Fruit fly (Drosophila melanogaster) whole organism, embryonic: Measurements from ENCODE around the gene Wdr62.

ENCODE experiments used
- Bgb ChIP-seq: fragments of 200-800 bp; sonication (Bioruptor generic); IDR thresholded peaks from 2 replicates; pipeline ENCODE4 v1.3.6; 2022; ENCODE audit warnings: missing biosample characterization, missing genetic modification characterization; ENCODE audit not compliant: partially characterized antibody
- CG10366 ChIP-seq: fragments of 200-800 bp; sonication (Bioruptor generic); IDR thresholded peaks from 2 replicates; pipeline ENCODE4 v1.3.6; 2022; ENCODE audit warnings: missing biosample characterization, missing genetic modification characterization
- CG10543 ChIP-seq: fragments of 200-800 bp; sonication (Bioruptor generic); optimal IDR thresholded peaks from 3 replicates; lab custom pipeline; 2017; ENCODE audit warnings: missing biosample characterization, mild to moderate bottlenecking, missing genetic modification characterization, moderate library complexity
- CG12071 ChIP-seq: fragments of 200-800 bp; sonication (Bioruptor generic); optimal IDR thresholded peaks from 3 replicates; lab custom pipeline; 2018; ENCODE audit warnings: missing biosample characterization, mild to moderate bottlenecking, missing genetic modification characterization
- CG13287 ChIP-seq: fragments of 200-800 bp; sonication (Bioruptor generic); IDR thresholded peaks from 2 replicates; pipeline ENCODE4 v1.3.6; 2022; ENCODE audit warnings: missing biosample characterization, missing genetic modification characterization; ENCODE audit not compliant: partially characterized antibody
- CG13424 ChIP-seq: fragments of 200-800 bp; sonication (Bioruptor generic); optimal IDR thresholded peaks from 2 replicates; lab custom pipeline; 2019; ENCODE audit warnings: missing biosample characterization, mild to moderate bottlenecking, missing genetic modification characterization, moderate library complexity
- CG14667 ChIP-seq: fragments of 200-800 bp; sonication (Bioruptor generic); IDR thresholded peaks from 2 replicates; pipeline ENCODE4 v1.3.6; 2022; ENCODE audit warnings: missing biosample characterization, missing genetic modification characterization
- CG17385 ChIP-seq: fragments of 200-800 bp; sonication (Bioruptor generic); optimal IDR thresholded peaks from 3 replicates; lab custom pipeline; 2018; ENCODE audit warnings: missing biosample characterization, mild to moderate bottlenecking, missing genetic modification characterization
- CG17829 ChIP-seq: fragments of 200-800 bp; optimal IDR thresholded peaks from 2 replicates; lab custom pipeline; 2019; ENCODE audit warnings: missing biosample characterization, mild to moderate bottlenecking, missing genetic modification characterization, moderate library complexity
- CG2199 ChIP-seq: fragments of 200-800 bp; sonication (Bioruptor generic); IDR thresholded peaks from 3 replicates; pipeline ENCODE4 v1.3.6; 2022; ENCODE audit warnings: missing biosample characterization, missing genetic modification characterization
- CG2889 ChIP-seq: fragments of 200-800 bp; sonication (Bioruptor generic); IDR thresholded peaks from 3 replicates; pipeline ENCODE4 v1.3.6; 2022; ENCODE audit warnings: missing biosample characterization, missing genetic modification characterization
- CG31388 ChIP-seq: fragments of 200-800 bp; sonication (Bioruptor generic); optimal IDR thresholded peaks from 2 replicates; lab custom pipeline; 2016; ENCODE audit warnings: missing biosample characterization, missing genetic modification characterization
- CG3163 ChIP-seq: fragments of 200-800 bp; sonication (Bioruptor generic); optimal IDR thresholded peaks from 3 replicates; lab custom pipeline; 2016; ENCODE audit warnings: missing biosample characterization, missing genetic modification characterization
- CG3407 ChIP-seq: fragments of 200-800 bp; sonication (Bioruptor generic); optimal IDR thresholded peaks from 2 replicates; lab custom pipeline; 2018; ENCODE audit warnings: missing biosample characterization, mild to moderate bottlenecking, missing genetic modification characterization
- CG34422 ChIP-seq: fragments of 200-800 bp; sonication (Bioruptor generic); IDR thresholded peaks from 3 replicates; pipeline ENCODE4 v1.3.6; 2022; ENCODE audit warnings: missing biosample characterization, missing genetic modification characterization
- CG4424 ChIP-seq: fragments of 200-800 bp; sonication (Bioruptor generic); optimal IDR thresholded peaks from 3 replicates; lab custom pipeline; 2016; ENCODE audit warnings: missing biosample characterization, missing genetic modification characterization
- CG8388 ChIP-seq: fragments of 200-800 bp; sonication (Bioruptor generic); optimal IDR thresholded peaks from 2 replicates; lab custom pipeline; 2019; ENCODE audit warnings: missing biosample characterization, mild to moderate bottlenecking, missing genetic modification characterization, moderate library complexity
- Doc3 ChIP-seq: fragments of 200-800 bp; sonication (Bioruptor generic); IDR thresholded peaks from 3 replicates; pipeline ENCODE4 v1.3.6; 2022; ENCODE audit warnings: missing biosample characterization, missing genetic modification characterization; ENCODE audit not compliant: partially characterized antibody
- Ets97D ChIP-seq: fragments of 200-800 bp; sonication (Bioruptor generic); optimal IDR thresholded peaks from 3 replicates; lab custom pipeline; 2016; ENCODE audit warnings: missing biosample characterization, missing genetic modification characterization
- Fer3 ChIP-seq: fragments of 200-800 bp; sonication (Bioruptor generic); optimal IDR thresholded peaks from 2 replicates; lab custom pipeline; 2018; ENCODE audit warnings: missing biosample characterization, mild to moderate bottlenecking, missing genetic modification characterization, moderate library complexity
- HLH54F ChIP-seq: fragments of 200-800 bp; sonication (Bioruptor generic); optimal IDR thresholded peaks from 3 replicates; lab custom pipeline; 2016; ENCODE audit warnings: missing biosample characterization, missing genetic modification characterization
- Hmr ChIP-seq: fragments of 200-800 bp; sonication (Bioruptor generic); optimal IDR thresholded peaks from 3 replicates; lab custom pipeline; 2017; ENCODE audit warnings: mild to moderate bottlenecking, missing biosample characterization, missing genetic modification reagents, missing genetic modification characterization
- MESR4 ChIP-seq: fragments of 200-800 bp; sonication (Bioruptor generic); optimal IDR thresholded peaks from 2 replicates; lab custom pipeline; 2018; ENCODE audit warnings: missing biosample characterization, mild to moderate bottlenecking, missing genetic modification characterization, moderate library complexity
- Med ChIP-seq: fragments of 200-800 bp; sonication (Bioruptor generic); peaks from one replicate; lab custom pipeline; 2016; ENCODE audit warnings: missing biosample characterization, missing genetic modification characterization, mild to moderate bottlenecking, inconsistent platforms, moderate library complexity
- Nf-YA ChIP-seq: fragments of 200-800 bp; sonication (Bioruptor generic); IDR thresholded peaks from 2 replicates; pipeline ENCODE4 v1.3.6; 2022; ENCODE audit warnings: missing biosample characterization, missing genetic modification characterization
- Oaz ChIP-seq: fragments of 200-800 bp; sonication (Bioruptor generic); IDR thresholded peaks from 2 replicates; pipeline ENCODE4 v1.3.6; 2022; ENCODE audit warnings: missing biosample characterization, missing genetic modification characterization
- Rfx ChIP-seq: fragments of 200-800 bp; sonication (Bioruptor generic); IDR thresholded peaks from 2 replicates; pipeline ENCODE4 v1.3.6; 2022; ENCODE audit warnings: missing biosample characterization, missing genetic modification characterization
- Sox100B ChIP-seq: fragments of 200-800 bp; sonication (Bioruptor generic); optimal IDR thresholded peaks from 3 replicates; lab custom pipeline; 2018; ENCODE audit warnings: missing biosample characterization, mild to moderate bottlenecking, missing genetic modification characterization
- Ssrp ChIP-seq: fragments of 200-800 bp; sonication (Bioruptor generic); optimal IDR thresholded peaks from 2 replicates; lab custom pipeline; 2018; ENCODE audit warnings: missing biosample characterization, mild to moderate bottlenecking, missing genetic modification characterization, moderate library complexity
- Tbp ChIP-seq: fragments of >200 bp; optimal IDR thresholded peaks from 2 replicates; lab custom pipeline; 2018; ENCODE audit warnings: missing biosample characterization, missing genetic modification characterization
- ato ChIP-seq: fragments of 200-800 bp; sonication (Bioruptor generic); IDR thresholded peaks from 2 replicates; pipeline ENCODE4 v1.3.6; 2022; ENCODE audit warnings: missing biosample characterization, missing genetic modification characterization; ENCODE audit not compliant: partially characterized antibody
- bbx ChIP-seq: fragments of 200-800 bp; sonication (Bioruptor generic); IDR thresholded peaks from 2 replicates; pipeline ENCODE4 v1.3.6; 2022; ENCODE audit warnings: missing biosample characterization, missing genetic modification characterization; ENCODE audit not compliant: partially characterized antibody
- bsh ChIP-seq, 2 experiments: fragments of 200-800 bp; sonication (Bioruptor generic); optimal IDR thresholded peaks; 2 replicates each; lab custom pipeline; 2017 to 2018; ENCODE audit warnings: mild to moderate bottlenecking in 2 of 2, missing biosample characterization in 2 of 2, missing genetic modification characterization in 2 of 2, moderate library complexity in 1 of 2
- croc ChIP-seq: fragments of 200-800 bp; sonication (Bioruptor generic); conservative IDR thresholded peaks from 3 replicates; pipeline ENCODE4 v1.3.6; 2022; ENCODE audit warnings: missing biosample characterization, missing genetic modification characterization
- dmrt99B ChIP-seq: fragments of 200-800 bp; sonication (Bioruptor generic); optimal IDR thresholded peaks from 2 replicates; lab custom pipeline; 2018; ENCODE audit warnings: missing biosample characterization, mild to moderate bottlenecking, missing genetic modification characterization, moderate library complexity
- ewg ChIP-seq: fragments of 200-800 bp; sonication (Bioruptor generic); optimal IDR thresholded peaks from 3 replicates; lab custom pipeline; 2017; ENCODE audit warnings: mild to moderate bottlenecking, missing biosample characterization, missing genetic modification reagents, missing genetic modification characterization
- fru ChIP-seq: fragments of >200 bp; optimal IDR thresholded peaks from 2 replicates; lab custom pipeline; 2017
- gce ChIP-seq: fragments of 200-800 bp; sonication (Bioruptor generic); IDR thresholded peaks from 3 replicates; pipeline ENCODE4 v1.3.6; 2022; ENCODE audit warnings: missing biosample characterization, missing genetic modification characterization
- gfzf ChIP-seq: fragments of 200-800 bp; sonication (Bioruptor generic); optimal IDR thresholded peaks from 2 replicates; lab custom pipeline; 2016; ENCODE audit warnings: missing biosample characterization, mild to moderate bottlenecking, missing genetic modification characterization, moderate library complexity
- gsb-n ChIP-seq: fragments of 200-800 bp; sonication (Bioruptor generic); optimal IDR thresholded peaks from 3 replicates; lab custom pipeline; 2018; ENCODE audit warnings: missing biosample characterization, mild to moderate bottlenecking, missing genetic modification characterization
- ind ChIP-seq: fragments of 200-800 bp; sonication (Bioruptor generic); optimal IDR thresholded peaks from 3 replicates; lab custom pipeline; 2016; ENCODE audit warnings: missing biosample characterization, missing genetic modification characterization
- jumu ChIP-seq: fragments of 200-800 bp; sonication (Bioruptor generic); optimal IDR thresholded peaks from 3 replicates; lab custom pipeline; 2016; ENCODE audit warnings: missing biosample characterization, missing genetic modification characterization
- kni ChIP-seq: fragments of 200-800 bp; sonication (Bioruptor generic); optimal IDR thresholded peaks from 3 replicates; lab custom pipeline; 2017; ENCODE audit warnings: mild to moderate bottlenecking, missing biosample characterization, missing genetic modification reagents, missing genetic modification characterization
- lilli ChIP-seq: fragments of 200-800 bp; sonication (Bioruptor generic); optimal IDR thresholded peaks from 3 replicates; lab custom pipeline; 2016; ENCODE audit warnings: missing biosample characterization, missing genetic modification characterization
- mam ChIP-seq: fragments of 200-800 bp; sonication (Bioruptor generic); optimal IDR thresholded peaks from 3 replicates; lab custom pipeline; 2016; ENCODE audit warnings: missing biosample characterization, missing genetic modification characterization
- nerfin-1 ChIP-seq: fragments of 200-800 bp; sonication (Bioruptor generic); optimal IDR thresholded peaks from 3 replicates; lab custom pipeline; 2019; ENCODE audit warnings: missing biosample characterization, mild to moderate bottlenecking, missing genetic modification characterization, moderate library complexity
- pho ChIP-seq: fragments of 200-800 bp; sonication (Bioruptor generic); optimal IDR thresholded peaks from 2 replicates; lab custom pipeline; 2016; ENCODE audit warnings: missing biosample characterization, missing genetic modification characterization
- pita ChIP-seq: fragments of 200-800 bp; sonication (Bioruptor generic); optimal IDR thresholded peaks from 2 replicates; lab custom pipeline; 2017; ENCODE audit warnings: missing biosample characterization, mild to moderate bottlenecking, missing genetic modification characterization
- seq ChIP-seq: fragments of 200-800 bp; sonication (Bioruptor generic); IDR thresholded peaks from 2 replicates; pipeline ENCODE4 v1.3.6; 2022; ENCODE audit warnings: missing biosample characterization, missing genetic modification characterization
- sug ChIP-seq: fragments of 200-800 bp; optimal IDR thresholded peaks from 2 replicates; lab custom pipeline; 2019; ENCODE audit warnings: missing biosample characterization, mild to moderate bottlenecking, missing genetic modification characterization, moderate library complexity
- ttk ChIP-seq: fragments of 200-800 bp; sonication (Bioruptor generic); IDR thresholded peaks from 2 replicates; pipeline ENCODE4 v2.1.2; 2022; ENCODE audit warnings: missing biosample characterization, missing genetic modification characterization

Wdr62 gene

dm6 chr2L:1909681-1910080, 25.3 kb downstream of the Wdr62 start (continued):
- TF ChIP-seq dmrt99B (tag; lab: Kevin White, UChicago) (no peak), CG13287 (GFP tag; lab: Robert Waterston, UW) (peak; percentile 43; the same call in 1 of the 2 replicates), CG3407 (no peak), bbx (peak; percentile 47; the same call in 1 of the 2 replicates), jumu (GFP tag; lab: Kevin White, UChicago) (no peak), kni (GFP tag; lab: Kevin White, UChicago) (no peak), ewg (GFP tag; lab: Kevin White, UChicago) (no peak), Rfx (GFP tag; lab: Robert Waterston, UW) (no peak), croc (no peak), CG17829 (tag; lab: Kevin White, UChicago) (peak; percentile 10), Tbp (GFP tag; lab: Kevin White, UChicago) (no peak), CG10543 (GFP tag; lab: Kevin White, UChicago) (no peak), Nf-YA (no peak), Ets97D (peak; percentile 35), Med (GFP tag; lab: Kevin White, UChicago) (peak; percentile 65), bsh (GFP tag; optimal IDR thresholded peaks at IDR 0.05; lab: Kevin White, UChicago) (no peak), sug (tag; lab: Kevin White, UChicago) (peak; percentile 7), Ssrp (no peak), Bgb (peak; percentile 36; the same call in 1 of the 2 replicates), gce (no peak; the same call in 2 of the 3 replicates), nerfin-1 (tag; lab: Kevin White, UChicago) (no peak), pita (GFP tag; lab: Kevin White, UChicago) (peak; percentile 87), Fer3 (no peak), mam (no peak), CG13424 (tag; lab: Kevin White, UChicago) (no peak), gfzf (GFP tag; lab: Kevin White, UChicago) (peak; percentile 37), CG12071 (GFP tag; lab: Kevin White, UChicago) (no peak), CG10366 (no peak), CG17385 (GFP tag; lab: Kevin White, UChicago) (no peak), CG14667 (GFP tag; lab: Robert Waterston, UW) (no peak), pho (GFP tag; lab: Kevin White, UChicago) (no peak), CG2889 (no peak), Oaz (GFP tag; lab: Robert Waterston, UW) (no peak), CG4424 (GFP tag; lab: Kevin White, UChicago) (no peak), lilli (GFP tag; lab: Kevin White, UChicago) (no peak), gsb-n (tag; lab: Kevin White, UChicago) (no peak), CG31388 (no peak), ttk (GFP tag; lab: Robert Waterston, UW) (no peak), ato (no peak), MESR4 (GFP tag; lab: Kevin White, UChicago) (no peak), fru (lab: Kevin White, UChicago) (no peak), CG34422 (GFP tag; lab: Robert Waterston, UW) (no peak), Sox100B (no peak), seq (no peak), CG2199 (no peak; the same call in 2 of the 3 replicates), Hmr (GFP tag; lab: Kevin White, UChicago) (no peak), ind (GFP tag; lab: Kevin White, UChicago) (no peak), HLH54F (GFP tag; lab: Kevin White, UChicago) (no peak), Doc3 (GFP tag; lab: Robert Waterston, UW) (no peak), CG3163 (GFP tag; lab: Kevin White, UChicago) (peak; percentile 68), CG8388 (GFP tag; lab: Kevin White, UChicago) (no peak)
